Worm (Caenorhabditis elegans) whole organism, late embryonic: Measurements from ENCODE around the gene gmeb-2.
A peak's percentile ranks its signal among the peaks of the same experiment; 100 is the strongest.

Experiments used
- C38D4.7 ChIP-seq: fragments of 200-800 bp; sonication (Bioruptor generic); optimal IDR thresholded peaks from 2 replicates; lab custom pipeline; 2018; ENCODE audit warnings: mild to moderate bottlenecking, missing genetic modification characterization, moderate library complexity, missing compliant biosample characterization
- T23F11.4 ChIP-seq: fragments of 200-800 bp; sonication (Bioruptor generic); optimal IDR thresholded peaks from 2 replicates; lab custom pipeline; 2018; ENCODE audit warnings: mild to moderate bottlenecking, missing genetic modification characterization, missing compliant biosample characterization
- ceh-14 ChIP-seq: sonication (generic microtip); optimal IDR thresholded peaks from 2 replicates; lab custom pipeline; 2016; ENCODE audit warnings: missing genotype, missing genetic modification characterization, missing compliant biosample characterization
- ceh-19 ChIP-seq: fragments of 200-800 bp; sonication (Bioruptor generic); optimal IDR thresholded peaks from 2 replicates; lab custom pipeline; 2018; ENCODE audit warnings: mild to moderate bottlenecking, missing genetic modification characterization, missing compliant biosample characterization
- ceh-22 ChIP-seq: sonication (generic microtip); optimal IDR thresholded peaks from 2 replicates; lab custom pipeline; 2017; ENCODE audit warnings: missing biosample characterization, missing genetic modification characterization
- ceh-34 ChIP-seq: sonication (generic microtip); optimal IDR thresholded peaks from 2 replicates; lab custom pipeline; 2016; ENCODE audit warnings: mild to moderate bottlenecking, missing genetic modification characterization, missing compliant biosample characterization
- ceh-45 ChIP-seq: fragments of 200-800 bp; sonication (Bioruptor generic); IDR thresholded peaks from 2 replicates; pipeline ENCODE4 v1.3.6; 2022; ENCODE audit warnings: missing genetic modification reagents, missing genetic modification characterization, missing compliant biosample characterization
- ceh-6 ChIP-seq: fragments of 200-800 bp; sonication (Bioruptor generic); optimal IDR thresholded peaks from 2 replicates; lab custom pipeline; 2018; ENCODE audit warnings: mild to moderate bottlenecking, missing genetic modification characterization, missing compliant biosample characterization
- che-1 ChIP-seq: sonication (generic microtip); optimal IDR thresholded peaks from 2 replicates; lab custom pipeline; 2016; ENCODE audit warnings: mild to moderate bottlenecking, missing genetic modification characterization, missing compliant biosample characterization
- dmd-4 ChIP-seq: sonication (generic microtip); optimal IDR thresholded peaks from 2 replicates; lab custom pipeline; 2016; ENCODE audit warnings: borderline replicate concordance, missing genetic modification characterization, missing compliant biosample characterization
- dve-1 ChIP-seq: sonication (generic microtip); optimal IDR thresholded peaks from 2 replicates; lab custom pipeline; 2017; ENCODE audit warnings: antibody characterized with exemption, mild to moderate bottlenecking, missing genetic modification characterization, missing compliant biosample characterization
- elt-4 ChIP-seq: sonication (generic microtip); optimal IDR thresholded peaks from 2 replicates; lab custom pipeline; 2016; ENCODE audit warnings: missing genetic modification characterization, missing compliant biosample characterization
- eyg-1 ChIP-seq: sonication (generic microtip); optimal IDR thresholded peaks from 2 replicates; lab custom pipeline; 2016; ENCODE audit warnings: missing genotype, missing genetic modification characterization, missing compliant biosample characterization
- fkh-6 ChIP-seq: sonication (generic microtip); optimal IDR thresholded peaks from 2 replicates; lab custom pipeline; 2016; ENCODE audit warnings: missing genetic modification characterization, missing compliant biosample characterization
- hlh-13 ChIP-seq: fragments of 200-800 bp; sonication (Bioruptor generic); optimal IDR thresholded peaks from 2 replicates; lab custom pipeline; 2018; ENCODE audit warnings: mild to moderate bottlenecking, missing genetic modification characterization, missing compliant biosample characterization
- hlh-15 ChIP-seq: sonication (generic microtip); optimal IDR thresholded peaks from 2 replicates; lab custom pipeline; 2016; ENCODE audit warnings: missing genetic modification characterization, missing compliant biosample characterization
- hlh-30 ChIP-seq: sonication (generic microtip); optimal IDR thresholded peaks from 2 replicates; lab custom pipeline; 2017; ENCODE audit warnings: antibody characterized with exemption, missing genetic modification characterization, missing compliant biosample characterization; ENCODE audit not compliant: insufficient read depth
- hlh-6 ChIP-seq: sonication (generic microtip); optimal IDR thresholded peaks from 2 replicates; lab custom pipeline; 2016; ENCODE audit warnings: missing genotype, missing genetic modification characterization, missing compliant biosample characterization
- hlh-8 ChIP-seq: sonication (generic microtip); optimal IDR thresholded peaks from 2 replicates; lab custom pipeline; 2016; ENCODE audit warnings: missing genotype, missing genetic modification characterization, missing compliant biosample characterization
- lim-6 ChIP-seq: sonication (generic microtip); optimal IDR thresholded peaks from 2 replicates; lab custom pipeline; 2016; ENCODE audit warnings: missing genetic modification characterization, missing compliant biosample characterization
- lin-11 ChIP-seq: fragments of 200-800 bp; sonication (Bioruptor generic); optimal IDR thresholded peaks from 2 replicates; lab custom pipeline; 2018; ENCODE audit warnings: mild to moderate bottlenecking, missing genetic modification characterization, missing compliant biosample characterization
- nhr-11 ChIP-seq: fragments of 150-350 bp; optimal IDR thresholded peaks from 2 replicates; lab custom pipeline; 2014; ENCODE audit warnings: missing biosample characterization, missing genetic modification characterization
- npax-4 ChIP-seq: sonication (generic microtip); optimal IDR thresholded peaks from 2 replicates; lab custom pipeline; 2016; ENCODE audit warnings: missing genetic modification characterization, missing compliant biosample characterization
- odd-2 ChIP-seq: sonication (generic microtip); optimal IDR thresholded peaks from 2 replicates; lab custom pipeline; 2017; ENCODE audit warnings: antibody characterized with exemption, mild to moderate bottlenecking, missing genetic modification characterization, missing compliant biosample characterization
- pag-3 ChIP-seq: sonication (generic microtip); optimal IDR thresholded peaks from 2 replicates; lab custom pipeline; 2016; ENCODE audit warnings: missing compliant biosample characterization, missing genetic modification characterization, borderline replicate concordance
- pat-9 ChIP-seq: fragments of 200-800 bp; sonication (Bioruptor generic); optimal IDR thresholded peaks from 2 replicates; lab custom pipeline; 2018; ENCODE audit warnings: mild to moderate bottlenecking, missing genetic modification characterization, moderate library complexity, missing compliant biosample characterization
- pax-1 ChIP-seq: fragments of 150-350 bp; optimal IDR thresholded peaks from 2 replicates; lab custom pipeline; 2014; ENCODE audit warnings: missing biosample characterization, missing genetic modification characterization
- pha-2 ChIP-seq: sonication (generic microtip); optimal IDR thresholded peaks from 2 replicates; lab custom pipeline; 2017; ENCODE audit warnings: mild to moderate bottlenecking, missing genetic modification characterization, missing compliant biosample characterization
- pha-4 ChIP-seq: fragments of 150-350 bp; optimal IDR thresholded peaks from 2 replicates; lab custom pipeline; 2018; ENCODE audit warnings: missing biosample characterization, missing genetic modification reagents, missing genetic modification characterization
- pqm-1 ChIP-seq: sonication (generic microtip); optimal IDR thresholded peaks from 2 replicates; lab custom pipeline; 2016; ENCODE audit warnings: missing genetic modification characterization, missing compliant biosample characterization
- ref-2 ChIP-seq: sonication (generic microtip); optimal IDR thresholded peaks from 2 replicates; lab custom pipeline; 2016; ENCODE audit warnings: missing genetic modification characterization, missing compliant biosample characterization
- rnt-1 ChIP-seq: sonication (generic microtip); optimal IDR thresholded peaks from 2 replicates; lab custom pipeline; 2016; ENCODE audit warnings: missing genetic modification characterization, missing compliant biosample characterization
- sdc-2 ChIP-seq: sonication (generic microtip); optimal IDR thresholded peaks from 2 replicates; lab custom pipeline; 2016; ENCODE audit warnings: missing genotype, missing genetic modification characterization, missing compliant biosample characterization
- sox-2 ChIP-seq: fragments of 200-800 bp; sonication (Bioruptor generic); IDR thresholded peaks from 2 replicates; pipeline ENCODE4 v1.3.6; 2022; ENCODE audit warnings: missing genetic modification reagents, missing genetic modification characterization, missing compliant biosample characterization
- sox-4 ChIP-seq: sonication (generic microtip); optimal IDR thresholded peaks from 2 replicates; lab custom pipeline; 2017; ENCODE audit warnings: mild to moderate bottlenecking, missing genetic modification characterization, inconsistent platforms, missing compliant biosample characterization
- tbx-2 ChIP-seq: sonication (generic microtip); optimal IDR thresholded peaks from 2 replicates; lab custom pipeline; 2016; ENCODE audit warnings: missing genetic modification characterization, missing compliant biosample characterization
- tbx-7 ChIP-seq: sonication (generic microtip); optimal IDR thresholded peaks from 2 replicates; lab custom pipeline; 2016; ENCODE audit warnings: missing genotype, missing genetic modification characterization, missing compliant biosample characterization
- unc-42 ChIP-seq: sonication (generic microtip); optimal IDR thresholded peaks from 2 replicates; lab custom pipeline; 2016; ENCODE audit warnings: missing genotype, missing genetic modification characterization, missing compliant biosample characterization
- unc-55 ChIP-seq: sonication (generic microtip); optimal IDR thresholded peaks from 2 replicates; lab custom pipeline; 2017; ENCODE audit warnings: missing biosample characterization, missing genetic modification reagents, missing genetic modification characterization
- unc-86 ChIP-seq: sonication (generic microtip); optimal IDR thresholded peaks from 2 replicates; lab custom pipeline; 2016; ENCODE audit warnings: missing genetic modification characterization, missing compliant biosample characterization
- zip-5 ChIP-seq: sonication (generic microtip); optimal IDR thresholded peaks from 2 replicates; lab custom pipeline; 2016; ENCODE audit warnings: missing genetic modification characterization, missing compliant biosample characterization
- ztf-16 ChIP-seq: sonication (generic microtip); optimal IDR thresholded peaks from 2 replicates; lab custom pipeline; 2017; ENCODE audit warnings: missing genetic modification characterization, missing compliant biosample characterization

The gmeb-2 gene

DNA sequence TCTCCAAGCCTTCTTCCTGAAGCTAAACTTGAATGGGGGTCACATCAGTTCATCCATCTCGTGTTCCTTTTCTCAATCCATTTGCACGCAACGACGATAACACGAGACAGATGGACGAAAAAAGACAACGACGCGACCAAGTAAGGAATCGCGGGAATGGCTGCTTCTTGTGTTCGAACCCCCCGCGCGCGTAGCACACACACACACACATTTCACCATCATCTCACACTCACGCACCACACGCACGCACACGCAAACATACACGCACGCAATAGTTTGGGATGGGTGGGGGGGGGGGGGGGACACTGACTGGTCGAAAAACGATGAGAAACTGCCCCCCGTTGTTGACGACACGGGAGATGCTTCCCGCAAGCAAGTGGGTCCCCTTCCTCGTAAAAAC, 1.9 kb upstream of the gmeb-2 start:
- TF ChIP-seq C38D4.7 (GFP tag; lab: Kevin White, UChicago): no peak
- peak; percentile 29 for TF ChIP-seq che-1 (tag; lab: Kevin White, UChicago)
- no peak for TF ChIP-seq pag-3 (tag; lab: Kevin White, UChicago)
- no peak for TF ChIP-seq elt-4 (tag; lab: Kevin White, UChicago)
- no peak for TF ChIP-seq odd-2 (tag; lab: Kevin White, UChicago)
- peak; percentile 29 for TF ChIP-seq ceh-6 (GFP tag; lab: Kevin White, UChicago)
- peak; percentile 21 for TF ChIP-seq ceh-19 (GFP tag; lab: Kevin White, UChicago)
- peak; percentile 10 for TF ChIP-seq T23F11.4 (GFP tag; lab: Kevin White, UChicago)
- TF ChIP-seq hlh-8 (tag; lab: Kevin White, UChicago): no peak
- no peak for TF ChIP-seq lin-11
- no peak for TF ChIP-seq pax-1 (tag; lab: Kevin White, UChicago)
- TF ChIP-seq sox-2 (GFP tag; lab: Robert Waterston, UW): no peak
- no peak for TF ChIP-seq zip-5 (tag; lab: Kevin White, UChicago)

DNA sequence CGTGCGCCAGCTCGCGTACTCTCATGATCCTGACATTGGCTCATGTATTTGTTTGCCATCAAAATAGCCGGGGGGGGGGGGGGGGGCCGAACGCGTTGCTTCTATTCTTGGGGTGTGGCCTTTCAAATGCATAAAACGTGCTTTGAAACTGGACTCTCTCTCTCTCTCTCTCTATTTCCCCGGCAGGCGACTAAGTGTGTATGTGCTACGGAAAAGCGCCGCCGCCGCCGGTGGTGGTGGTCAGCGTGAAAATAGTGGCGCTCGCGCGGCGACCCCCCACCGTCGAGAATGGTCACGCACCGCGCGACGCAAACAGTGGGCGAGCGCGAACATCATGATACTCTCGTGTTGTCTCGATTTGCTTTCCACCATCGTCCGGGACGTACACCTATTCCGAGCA, 2.1 kb downstream of the gmeb-2 start:
- TF ChIP-seq hlh-13: no peak
- TF ChIP-seq ztf-16: no peak
- peak; percentile 29 for TF ChIP-seq pha-2 (tag; lab: Kevin White, UChicago)
- TF ChIP-seq ref-2 (tag; lab: Kevin White, UChicago): peak; percentile 26
- peak; percentile 54 for TF ChIP-seq ceh-34 (tag; lab: Kevin White, UChicago)

DNA sequence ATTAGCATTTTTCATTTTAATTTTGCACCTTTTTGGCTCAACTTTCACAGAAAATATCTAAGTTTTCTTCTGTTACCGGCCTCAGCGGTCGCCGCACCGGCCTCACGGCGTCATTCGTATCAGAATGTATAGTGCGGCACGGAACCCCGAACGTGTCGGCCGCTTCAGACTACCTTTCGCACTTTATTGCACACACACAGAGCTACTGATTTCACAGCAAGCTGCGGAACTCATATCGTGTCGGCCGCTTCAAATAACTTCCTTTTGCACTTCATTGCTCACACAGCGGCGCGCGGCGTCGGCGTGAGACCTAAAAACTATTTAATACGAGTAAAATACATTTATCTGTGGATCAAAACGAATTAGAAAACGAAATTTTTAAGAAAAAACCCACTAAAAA, 5.6 kb downstream of the gmeb-2 start:
- TF ChIP-seq dve-1 (no peak), pqm-1 (tag; lab: Kevin White, UChicago) (no peak), lim-6 (tag; lab: Kevin White, UChicago) (no peak), sdc-2 (tag; lab: Kevin White, UChicago) (no peak), dmd-4 (tag; lab: Kevin White, UChicago) (no peak), ceh-34 (tag; lab: Kevin White, UChicago) (no peak), tbx-7 (tag; lab: Kevin White, UChicago) (no peak), hlh-30 (no peak)

DNA sequence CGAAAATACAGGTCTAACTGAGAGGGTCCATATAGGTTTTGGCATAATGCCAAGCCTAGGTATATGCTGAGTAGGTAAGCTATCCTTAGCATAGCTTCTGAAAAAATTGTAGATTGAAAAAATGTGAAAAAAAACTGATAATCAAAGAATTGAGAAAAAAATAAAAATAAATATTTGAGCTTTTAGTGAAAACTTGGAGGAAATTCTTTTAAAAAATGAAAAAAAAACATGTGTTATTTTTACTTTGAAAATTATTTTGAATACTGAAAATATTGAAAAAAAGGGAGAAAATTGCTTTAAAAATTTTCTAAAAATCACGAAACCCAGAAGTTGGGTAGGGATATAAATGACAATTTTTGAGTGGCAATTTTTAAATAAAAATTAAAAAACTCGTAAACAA, 8.6 kb downstream of the gmeb-2 start, which contains the start of gene F53H4.3:
Gene F53H4.3 (minus strand): TSS at position 101 of the 400 bp plus-strand sequence.
- no peak for TF ChIP-seq unc-42 (tag; lab: Kevin White, UChicago)
- TF ChIP-seq ceh-19 (GFP tag; lab: Kevin White, UChicago): no peak
- no peak for TF ChIP-seq sox-4 (tag; lab: Kevin White, UChicago)
- no peak for TF ChIP-seq nhr-11 (tag; lab: Kevin White, UChicago)
- TF ChIP-seq unc-55: no peak
- no peak for TF ChIP-seq pqm-1 (tag; lab: Kevin White, UChicago)
- no peak for TF ChIP-seq che-1 (tag; lab: Kevin White, UChicago)
- no peak for TF ChIP-seq lim-6 (tag; lab: Kevin White, UChicago)
- no peak for TF ChIP-seq hlh-13
- no peak for TF ChIP-seq ceh-45 (GFP tag; lab: Robert Waterston, UW)
- TF ChIP-seq tbx-7 (tag; lab: Kevin White, UChicago): no peak
- no peak for TF ChIP-seq dve-1
- TF ChIP-seq pha-4 (tag; lab: Kevin White, UChicago): no peak
- no peak for TF ChIP-seq pat-9
- TF ChIP-seq ceh-34 (tag; lab: Kevin White, UChicago): no peak
- no peak for TF ChIP-seq hlh-15
- no peak for TF ChIP-seq eyg-1 (tag; lab: Kevin White, UChicago)

DNA sequence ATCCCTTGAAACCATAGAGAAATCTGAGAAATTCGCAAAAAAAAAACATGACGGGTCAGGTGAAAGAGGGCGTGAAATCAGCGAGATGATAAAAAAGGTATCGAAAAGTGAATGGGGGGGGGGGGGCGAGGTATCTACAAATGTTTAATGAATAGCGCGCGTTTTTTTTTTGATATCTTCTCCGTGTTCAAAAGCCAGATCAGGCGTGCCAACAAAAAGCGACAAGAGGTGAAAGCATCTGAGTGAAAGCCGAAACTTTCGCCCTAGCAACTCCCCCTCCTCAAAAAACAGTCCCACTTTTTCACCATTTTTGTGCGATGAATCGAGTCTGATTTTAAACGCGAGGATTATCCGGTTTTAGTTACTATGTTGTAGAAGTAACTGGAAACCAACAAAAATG, 9.1 kb downstream of the gmeb-2 start:
- no peak for TF ChIP-seq unc-86 (tag; lab: Kevin White, UChicago)
- TF ChIP-seq ceh-14: no peak
- no peak for TF ChIP-seq fkh-6 (tag; lab: Kevin White, UChicago)
- no peak for TF ChIP-seq ceh-6 (GFP tag; lab: Kevin White, UChicago)
- TF ChIP-seq ceh-34 (tag; lab: Kevin White, UChicago): no peak
- TF ChIP-seq hlh-6 (tag; lab: Kevin White, UChicago): no peak
- no peak for TF ChIP-seq tbx-7 (tag; lab: Kevin White, UChicago)
- TF ChIP-seq tbx-2 (tag; lab: Kevin White, UChicago): no peak
- TF ChIP-seq pha-4 (tag; lab: Kevin White, UChicago): no peak
- TF ChIP-seq npax-4 (tag; lab: Kevin White, UChicago): no peak
- no peak for TF ChIP-seq pag-3 (tag; lab: Kevin White, UChicago)
- TF ChIP-seq zip-5 (tag; lab: Kevin White, UChicago): no peak
- no peak for TF ChIP-seq sox-4 (tag; lab: Kevin White, UChicago)
- TF ChIP-seq ceh-22 (tag; lab: Kevin White, UChicago): no peak
- TF ChIP-seq sox-2 (GFP tag; lab: Robert Waterston, UW): no peak
- TF ChIP-seq rnt-1 (tag; lab: Kevin White, UChicago): no peak
- TF ChIP-seq hlh-13: no peak
